Worm (Caenorhabditis elegans): ENCODE data around the gene F41B4.2.

DNA sequence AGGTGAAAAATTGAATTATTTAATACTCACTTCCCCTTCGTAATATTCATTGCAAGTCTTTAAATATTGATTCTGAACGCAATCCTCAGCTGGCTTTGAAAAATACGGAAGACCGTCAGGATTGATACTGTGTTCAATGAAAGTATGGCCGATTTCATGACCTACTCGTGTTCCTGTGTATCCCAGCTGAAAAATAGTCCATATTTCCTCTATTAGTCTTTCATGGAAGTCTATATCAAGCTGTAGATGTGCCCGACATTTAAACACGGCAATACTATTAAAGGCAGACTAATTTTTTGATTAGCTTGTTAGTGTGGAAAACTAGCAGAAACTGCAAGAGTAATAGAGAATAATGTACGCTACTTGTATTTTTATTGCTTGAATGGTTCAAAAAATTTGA lies 26.5 kb upstream of the F41B4.2 start:
- TF ChIP-seq elt-3 (tag; optimal IDR thresholded peaks at IDR 0.05) = no peak
- TF ChIP-seq nhr-237 (tag; optimal IDR thresholded peaks at IDR 0.05) = no peak
- TF ChIP-seq snpc-4 (tag; optimal IDR thresholded peaks at IDR 0.05) = no peak
- no peak for TF ChIP-seq ztf-11 (tag; optimal IDR thresholded peaks at IDR 0.05)
- no peak for TF ChIP-seq nhr-76 (tag; optimal IDR thresholded peaks at IDR 0.05)
- no peak for TF ChIP-seq elt-1 (tag; optimal IDR thresholded peaks at IDR 0.05; ENCODE audit: borderline replicate concordance, insufficient read depth)
- TF ChIP-seq blmp-1 (tag; optimal IDR thresholded peaks at IDR 0.05) = no peak
- TF ChIP-seq pha-4 (tag; optimal IDR thresholded peaks at IDR 0.05) = no peak
- TF ChIP-seq unc-62 (GFP tag; optimal IDR thresholded peaks at IDR 0.05) = no peak
- TF ChIP-seq flh-1 (GFP tag; optimal IDR thresholded peaks at IDR 0.05) = no peak
